Worm (Caenorhabditis elegans) whole organism, young adult: ENCODE data around the gene sdz-10.

Experiments used
- akir-1 ChIP-seq: fragments of 200-800 bp; sonication (Bioruptor generic); optimal IDR thresholded peaks from 2 replicates; lab custom pipeline; 2018; ENCODE audit warnings: mild to moderate bottlenecking, missing genetic modification characterization, moderate library complexity, missing compliant biosample characterization
- ets-4 ChIP-seq: fragments of 200-800 bp; sonication (Bioruptor generic); optimal IDR thresholded peaks from 2 replicates; lab custom pipeline; 2018; ENCODE audit warnings: mild to moderate bottlenecking, missing genetic modification characterization, missing compliant biosample characterization
- tbp1 ChIP-seq: fragments of 200-800 bp; sonication (Bioruptor generic); optimal IDR thresholded peaks from 2 replicates; lab custom pipeline; 2018; ENCODE audit warnings: mild to moderate bottlenecking, missing genetic modification characterization, missing compliant biosample characterization
- ztf-26 ChIP-seq: sonication (generic microtip); optimal IDR thresholded peaks from 2 replicates; lab custom pipeline; 2017; ENCODE audit warnings: missing genetic modification characterization, missing compliant biosample characterization

- TF ChIP-seq ets-4 (no peak), tbp1 (GFP tag; lab: Kevin White, UChicago) (no peak), akir-1 (GFP tag; lab: Kevin White, UChicago) (no peak), ztf-26 (tag; lab: Kevin White, UChicago) (no peak)
These were observed 20.8 kb downstream of the sdz-10 start for ce11 chrII:2751278-2751677.
